Worm (Caenorhabditis elegans) whole organism, L3 larva: Measurements from ENCODE around the gene tofu-6.
A peak's percentile ranks its signal among the peaks of the same experiment; 100 is the strongest.

Source experiments
- R02D3.7 ChIP-seq: fragments of 150-350 bp; optimal IDR thresholded peaks from 2 replicates; lab custom pipeline; 2014; ENCODE audit warnings: missing biosample characterization, missing genetic modification characterization
- elt-1 ChIP-seq: fragments of 150-350 bp; optimal IDR thresholded peaks from 2 replicates; lab custom pipeline; 2014; ENCODE audit warnings: missing biosample characterization, missing genetic modification characterization
- lin-15B ChIP-seq: fragments of 150-350 bp; optimal IDR thresholded peaks from 2 replicates; lab custom pipeline; 2014; ENCODE audit warnings: missing biosample characterization, missing genetic modification characterization
- mdl-1 ChIP-seq: fragments of 150-350 bp; optimal IDR thresholded peaks from 2 replicates; lab custom pipeline; 2014; ENCODE audit warnings: missing biosample characterization, missing genetic modification characterization
- nhr-12 ChIP-seq: fragments of 150-350 bp; optimal IDR thresholded peaks from 2 replicates; lab custom pipeline; 2014; ENCODE audit warnings: missing biosample characterization, missing genetic modification characterization
- nhr-28 ChIP-seq: fragments of 150-350 bp; optimal IDR thresholded peaks from 2 replicates; lab custom pipeline; 2014; ENCODE audit warnings: missing biosample characterization, missing genetic modification characterization
- snpc-4 ChIP-seq: fragments of 150-350 bp; optimal IDR thresholded peaks from 2 replicates; lab custom pipeline; 2014; ENCODE audit warnings: missing biosample characterization, missing genetic modification characterization
- unc-39 ChIP-seq: sonication (generic microtip); optimal IDR thresholded peaks from 4 replicates; lab custom pipeline; 2017; ENCODE audit warnings: missing biosample characterization, missing genetic modification characterization

DNA sequence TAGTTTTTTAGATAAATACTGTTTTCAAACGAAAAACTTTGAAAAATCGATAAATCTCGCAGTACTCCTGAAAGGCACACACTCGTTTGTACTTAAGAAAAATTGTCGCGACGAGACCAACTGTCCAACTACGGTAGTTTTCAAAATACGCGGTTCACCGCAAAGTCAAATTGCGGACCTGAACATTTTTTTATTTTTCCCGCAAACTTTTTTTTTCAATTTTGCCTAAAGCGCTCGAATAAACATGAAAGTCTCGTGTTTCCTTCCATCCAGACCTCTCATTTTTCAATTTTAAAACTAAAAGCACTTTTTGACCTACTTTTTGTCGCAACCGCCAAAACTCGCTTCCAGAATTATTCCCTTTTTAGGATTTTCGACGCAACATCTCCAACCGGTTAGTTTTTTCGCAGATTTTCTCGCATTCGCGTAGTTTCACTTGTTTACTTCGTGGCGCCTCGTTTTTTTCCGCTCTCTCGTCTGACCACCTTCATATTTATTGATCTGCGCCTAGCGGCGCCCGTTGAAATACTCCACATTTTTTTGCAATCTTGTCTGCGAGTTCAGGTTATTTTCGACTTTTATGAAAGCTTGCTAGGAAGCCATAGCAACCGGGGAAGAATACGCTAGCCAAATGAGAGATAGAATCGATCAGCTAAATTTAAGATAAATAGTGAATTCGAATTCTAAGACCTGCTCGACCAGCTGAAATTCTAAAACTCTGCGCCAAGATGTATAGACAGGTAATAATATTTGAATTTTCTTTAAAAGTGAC lies 43.4 kb upstream of the tofu-6 start, which contains the start of gene prdx-2:
- TF ChIP-seq snpc-4 (tag; lab: Kevin White, UChicago) (peak; percentile 15), nhr-12 (tag; lab: Kevin White, UChicago) (no peak), unc-39 (tag; lab: Kevin White, UChicago) (no peak), lin-15B (tag; lab: Kevin White, UChicago) (no peak), elt-1 (no peak), mdl-1 (tag; lab: Kevin White, UChicago) (no peak), R02D3.7 (tag; lab: Kevin White, UChicago) (no peak), nhr-28 (no peak)
